Worm (Caenorhabditis elegans) whole organism, L4 larva: Measurements from ENCODE around the gene T05C3.2.

Source experiments
- ama-1 ChIP-seq: fragments of 150-350 bp; optimal IDR thresholded peaks from 2 replicates; lab custom pipeline; 2014; ENCODE audit warnings: inconsistent platforms, mixed read lengths
- hif-1 ChIP-seq, 2 experiments: sonication (generic microtip); optimal IDR thresholded peaks; 2 replicates each; lab custom pipeline; 2016 to 2017; ENCODE audit warnings: missing compliant biosample characterization in 2 of 2, missing genetic modification characterization in 2 of 2, missing genetic modification reagents in 2 of 2, missing genotype in 2 of 2, mild to moderate bottlenecking in 1 of 2
- nhr-111 ChIP-seq: fragments of 200-800 bp; sonication (Bioruptor generic); optimal IDR thresholded peaks from 2 replicates; lab custom pipeline; 2018; ENCODE audit warnings: mild to moderate bottlenecking, missing genetic modification characterization, missing compliant biosample characterization
- nhr-25 ChIP-seq: sonication (generic microtip); optimal IDR thresholded peaks from 2 replicates; lab custom pipeline; 2017; ENCODE audit warnings: missing genetic modification characterization, mild to moderate bottlenecking, missing compliant biosample characterization, antibody characterized with exemption, moderate library complexity, borderline replicate concordance; ENCODE audit not compliant: insufficient read depth
- tag-97 ChIP-seq: fragments of 200-800 bp; sonication (Bioruptor generic); IDR thresholded peaks from 2 replicates; pipeline ENCODE4 v1.3.6; 2022; ENCODE audit warnings: missing genetic modification characterization, missing compliant biosample characterization
- zag-1 ChIP-seq: fragments of 150-350 bp; optimal IDR thresholded peaks from 2 replicates; lab custom pipeline; 2014; ENCODE audit warnings: missing biosample characterization, missing genetic modification characterization

DNA sequence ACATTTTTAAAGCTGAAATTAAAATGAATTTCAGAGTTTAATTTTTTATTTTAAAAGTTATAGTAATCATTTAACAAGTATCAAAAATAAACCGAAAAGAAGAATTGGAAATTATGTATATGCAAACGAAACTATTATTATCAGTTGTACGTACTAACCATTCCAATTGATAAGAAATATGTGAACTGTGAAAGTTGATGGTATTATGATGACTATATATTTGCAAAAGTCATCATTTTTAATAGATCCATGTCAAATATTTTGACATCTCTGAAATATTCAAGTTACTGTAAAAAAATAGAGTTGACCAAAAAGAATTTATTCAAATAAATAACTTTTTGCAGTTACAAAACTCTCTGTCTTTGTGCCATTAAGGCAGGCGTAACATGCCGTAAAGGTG, 54.5 kb downstream of the T05C3.2 start, which contains the start of gene ugt-48:
- TF ChIP-seq zag-1 (no peak), nhr-25 (tag; lab: Kevin White, UChicago) (no peak), hif-1 (tag; optimal IDR thresholded peaks at IDR 0.05; lab: Kevin White, UChicago) (no peak), ama-1 (lab: Kevin White, UChicago) (no peak), tag-97 (GFP tag; lab: Robert Waterston, UW) (no peak), nhr-111 (no peak)
